Worm (Caenorhabditis elegans) whole organism, L3 larva: Measurements from ENCODE around the gene ZK792.12.

Experiments used
- R02D3.7 ChIP-seq: fragments of 150-350 bp; optimal IDR thresholded peaks from 2 replicates; lab custom pipeline; 2014; ENCODE audit warnings: missing biosample characterization, missing genetic modification characterization
- aly-2 ChIP-seq: fragments of 150-350 bp; optimal IDR thresholded peaks from 2 replicates; lab custom pipeline; 2014; ENCODE audit warnings: missing biosample characterization, missing genetic modification characterization
- ama-1 ChIP-seq: fragments of 150-350 bp; optimal IDR thresholded peaks from 2 replicates; lab custom pipeline; 2018
- ceh-16 ChIP-seq: sonication (generic microtip); optimal IDR thresholded peaks from 2 replicates; lab custom pipeline; 2017; ENCODE audit warnings: missing biosample characterization, missing genetic modification characterization
- ceh-28 ChIP-seq: fragments of 150-350 bp; optimal IDR thresholded peaks from 2 replicates; lab custom pipeline; 2014; ENCODE audit warnings: missing biosample characterization, missing genetic modification reagents, missing genetic modification characterization
- ceh-82 ChIP-seq: fragments of 150-350 bp; optimal IDR thresholded peaks from 2 replicates; lab custom pipeline; 2014; ENCODE audit warnings: missing biosample characterization, missing genetic modification characterization
- daf-12 ChIP-seq: fragments of 150-350 bp; optimal IDR thresholded peaks from 2 replicates; lab custom pipeline; 2014; ENCODE audit warnings: missing biosample characterization, missing genetic modification reagents, missing genetic modification characterization
- egl-27 ChIP-seq: sonication (generic microtip); optimal IDR thresholded peaks from 4 replicates; lab custom pipeline; 2017; ENCODE audit warnings: missing biosample characterization, missing genetic modification reagents, missing genetic modification characterization
- elt-2 ChIP-seq: sonication (generic microtip); optimal IDR thresholded peaks from 2 replicates; lab custom pipeline; 2016; ENCODE audit warnings: missing genetic modification reagents, mild to moderate bottlenecking, missing genetic modification characterization, missing compliant biosample characterization
- eor-1 ChIP-seq, 2 experiments: fragments of 150-350 bp; optimal IDR thresholded peaks; 2 replicates each; lab custom pipeline; 2014 to 2018; ENCODE audit warnings: missing biosample characterization in 2 of 2, missing genetic modification characterization in 2 of 2
- fkh-10 ChIP-seq: sonication (generic microtip); optimal IDR thresholded peaks from 2 replicates; lab custom pipeline; 2017; ENCODE audit warnings: missing biosample characterization, missing genetic modification reagents, missing genetic modification characterization
- fkh-2 ChIP-seq: fragments of 150-350 bp; optimal IDR thresholded peaks from 2 replicates; lab custom pipeline; 2014; ENCODE audit warnings: missing biosample characterization, missing genetic modification reagents, missing genetic modification characterization
- fos-1 ChIP-seq: fragments of 150-350 bp; optimal IDR thresholded peaks from 2 replicates; lab custom pipeline; 2014; ENCODE audit warnings: missing biosample characterization, missing genetic modification characterization
- hmg-11 ChIP-seq: sonication (generic microtip); optimal IDR thresholded peaks from 2 replicates; lab custom pipeline; 2016; ENCODE audit warnings: missing genetic modification characterization, missing compliant biosample characterization
- jun-1 ChIP-seq: fragments of 150-350 bp; optimal IDR thresholded peaks from 2 replicates; lab custom pipeline; 2014; ENCODE audit warnings: missing biosample characterization, missing genetic modification reagents, missing genetic modification characterization
- lin-15B ChIP-seq: fragments of 150-350 bp; optimal IDR thresholded peaks from 2 replicates; lab custom pipeline; 2014; ENCODE audit warnings: missing biosample characterization, missing genetic modification characterization
- lin-39 ChIP-seq: fragments of 150-350 bp; optimal IDR thresholded peaks from 2 replicates; lab custom pipeline; 2018; ENCODE audit warnings: missing biosample characterization, missing genetic modification reagents, missing genetic modification characterization
- lsy-12 ChIP-seq: sonication (generic microtip); optimal IDR thresholded peaks from 2 replicates; lab custom pipeline; 2016; ENCODE audit warnings: mild to moderate bottlenecking, missing genetic modification characterization, missing compliant biosample characterization
- mdl-1 ChIP-seq: fragments of 150-350 bp; optimal IDR thresholded peaks from 2 replicates; lab custom pipeline; 2014; ENCODE audit warnings: missing biosample characterization, missing genetic modification characterization
- mml-1 ChIP-seq: fragments of 150-350 bp; sonication (generic microtip); optimal IDR thresholded peaks from 3 replicates; lab custom pipeline; 2014; ENCODE audit warnings: missing biosample characterization, missing genetic modification characterization
- nfya-1 ChIP-seq: sonication (generic microtip); optimal IDR thresholded peaks from 2 replicates; lab custom pipeline; 2017; ENCODE audit warnings: missing genetic modification characterization, mild to moderate bottlenecking, missing compliant biosample characterization, antibody characterized with exemption, moderate library complexity; ENCODE audit not compliant: insufficient read depth
- nhr-12 ChIP-seq: fragments of 150-350 bp; optimal IDR thresholded peaks from 2 replicates; lab custom pipeline; 2014; ENCODE audit warnings: missing biosample characterization, missing genetic modification characterization
- nhr-23 ChIP-seq: fragments of 150-350 bp; optimal IDR thresholded peaks from 2 replicates; lab custom pipeline; 2014; ENCODE audit warnings: missing biosample characterization, missing genetic modification reagents, missing genetic modification characterization
- nhr-237 ChIP-seq: fragments of 150-350 bp; optimal IDR thresholded peaks from 2 replicates; lab custom pipeline; 2014; ENCODE audit warnings: missing biosample characterization, missing genetic modification characterization
- nhr-25 ChIP-seq: sonication (generic microtip); optimal IDR thresholded peaks from 2 replicates; lab custom pipeline; 2017; ENCODE audit warnings: missing biosample characterization, missing genetic modification characterization
- nhr-28 ChIP-seq: fragments of 150-350 bp; optimal IDR thresholded peaks from 2 replicates; lab custom pipeline; 2014; ENCODE audit warnings: missing biosample characterization, missing genetic modification characterization
- nhr-43 ChIP-seq: sonication (generic microtip); optimal IDR thresholded peaks from 2 replicates; lab custom pipeline; 2016; ENCODE audit warnings: mild to moderate bottlenecking, missing genetic modification characterization, missing compliant biosample characterization; ENCODE audit not compliant: poor library complexity, severe bottlenecking
- nhr-76 ChIP-seq: fragments of 150-350 bp; sonication (generic microtip); optimal IDR thresholded peaks from 5 replicates; lab custom pipeline; 2014; ENCODE audit warnings: missing biosample characterization, missing genetic modification characterization
- pha-4 ChIP-seq: fragments of 150-350 bp; optimal IDR thresholded peaks from 2 replicates; lab custom pipeline; 2014; ENCODE audit warnings: missing biosample characterization, missing genetic modification reagents, missing genetic modification characterization
- pqm-1 ChIP-seq: fragments of 150-350 bp; optimal IDR thresholded peaks from 2 replicates; lab custom pipeline; 2017; ENCODE audit warnings: missing biosample characterization, missing genetic modification characterization, inconsistent platforms
- sea-2 ChIP-seq: fragments of 150-350 bp; sonication (generic microtip); optimal IDR thresholded peaks from 4 replicates; lab custom pipeline; 2014; ENCODE audit warnings: missing biosample characterization, missing genetic modification reagents, missing genetic modification characterization
- snpc-4 ChIP-seq: fragments of 150-350 bp; optimal IDR thresholded peaks from 2 replicates; lab custom pipeline; 2014; ENCODE audit warnings: missing biosample characterization, missing genetic modification characterization
- tbx-2 ChIP-seq: sonication (generic microtip); optimal IDR thresholded peaks from 2 replicates; lab custom pipeline; 2016; ENCODE audit warnings: mild to moderate bottlenecking, missing genetic modification characterization, missing compliant biosample characterization
- unc-39 ChIP-seq: sonication (generic microtip); optimal IDR thresholded peaks from 4 replicates; lab custom pipeline; 2017; ENCODE audit warnings: missing biosample characterization, missing genetic modification characterization
- unc-62 ChIP-seq: fragments of 150-350 bp; sonication (generic microtip); optimal IDR thresholded peaks from 4 replicates; lab custom pipeline; 2014; ENCODE audit warnings: missing biosample characterization, missing genetic modification reagents, missing genetic modification characterization
- ztf-4 ChIP-seq: fragments of 150-350 bp; optimal IDR thresholded peaks from 2 replicates; lab custom pipeline; 2014; ENCODE audit warnings: missing biosample characterization, missing genetic modification characterization

ZK792.12 gene

ce11 chrIV:11673543-11673942 is 20.1 kb upstream of the ZK792.12 start, which contains the start of gene inx-8:
Gene inx-8, plus strand, starts transcription at chrIV:11673843.
- TF ChIP-seq tbx-2 (tag; lab: Kevin White, UChicago) (no peak), nhr-43 (no peak), ama-1 (lab: Kevin White, UChicago) (no peak), pqm-1 (tag; lab: Kevin White, UChicago) (no peak), daf-12 (tag; lab: Kevin White, UChicago) (no peak), eor-1 (tag; optimal IDR thresholded peaks at IDR 0.05; lab: Kevin White, UChicago) (no peak), nhr-28 (tag; lab: Kevin White, UChicago) (no peak), lsy-12 (tag; lab: Kevin White, UChicago) (no peak)

- TF ChIP-seq nfya-1 (tag; lab: Kevin White, UChicago) (no peak), R02D3.7 (tag; lab: Kevin White, UChicago) (no peak), nhr-43 (no peak), tbx-2 (tag; lab: Kevin White, UChicago) (no peak), egl-27 (tag; lab: Kevin White, UChicago) (no peak), unc-62 (GFP tag; lab: Kevin White, UChicago) (no peak), fkh-2 (tag; lab: Kevin White, UChicago) (no peak), daf-12 (tag; lab: Kevin White, UChicago) (no peak), mdl-1 (tag; lab: Kevin White, UChicago) (no peak), jun-1 (tag; lab: Kevin White, UChicago) (no peak), lsy-12 (tag; lab: Kevin White, UChicago) (no peak), nhr-237 (tag; lab: Kevin White, UChicago) (no peak), lin-39 (tag; lab: Kevin White, UChicago) (no peak), snpc-4 (tag; lab: Kevin White, UChicago) (no peak), nhr-12 (no peak), nhr-28 (tag; lab: Kevin White, UChicago) (no peak), ama-1 (lab: Kevin White, UChicago) (no peak), ceh-16 (no peak), nhr-23 (tag; lab: Kevin White, UChicago) (no peak)
Measured at ce11 chrIV:11676054-11676453, 17.5 kb upstream of the ZK792.12 start, which contains the start of gene inx-9. Gene inx-9, plus strand, starts transcription at chrIV:11676354.

- TF ChIP-seq ceh-28 (no peak), nhr-23 (tag; lab: Kevin White, UChicago) (no peak), lin-39 (tag; lab: Kevin White, UChicago) (no peak), nfya-1 (tag; lab: Kevin White, UChicago) (no peak), elt-2 (tag; lab: Kevin White, UChicago) (no peak), aly-2 (no peak), jun-1 (tag; lab: Kevin White, UChicago) (no peak), ama-1 (lab: Kevin White, UChicago) (no peak), nhr-76 (no peak), unc-39 (no peak), ztf-4 (no peak), hmg-11 (tag; lab: Kevin White, UChicago) (no peak), fos-1 (no peak)
- TF ChIP-seq, all 47 proteins: peak for 0
Measured at ce11 chrIV:11681905-11682304, 11.7 kb upstream of the ZK792.12 start, which contains the start of gene ZK792.4. Gene ZK792.4, minus strand, starts transcription at chrIV:11682005.

- no peak for TF ChIP-seq nhr-23 (tag; lab: Kevin White, UChicago)
- no peak for TF ChIP-seq nhr-25 (tag; lab: Kevin White, UChicago)
- TF ChIP-seq nhr-237 (tag; lab: Kevin White, UChicago): no peak
- TF ChIP-seq lin-39 (tag; lab: Kevin White, UChicago): no peak
- no peak for TF ChIP-seq aly-2
- TF ChIP-seq pha-4 (tag; lab: Kevin White, UChicago): no peak
- no peak for TF ChIP-seq ztf-4
- TF ChIP-seq jun-1 (tag; lab: Kevin White, UChicago): no peak
- TF ChIP-seq pqm-1 (tag; lab: Kevin White, UChicago): no peak
- no peak for TF ChIP-seq fkh-10 (GFP tag; lab: Kevin White, UChicago)
- no peak for TF ChIP-seq mml-1 (tag; lab: Kevin White, UChicago)
- TF ChIP-seq egl-27 (tag; lab: Kevin White, UChicago): no peak
- no peak for TF ChIP-seq lin-15B (tag; lab: Kevin White, UChicago)
- TF ChIP-seq ceh-16: no peak
- no peak for TF ChIP-seq nhr-76
- TF ChIP-seq ceh-28: no peak
- no peak for TF ChIP-seq eor-1 (tag; optimal IDR thresholded peaks at IDR 0.05; lab: Kevin White, UChicago)
- no peak for TF ChIP-seq ceh-82 (tag; lab: Kevin White, UChicago)
- no peak for TF ChIP-seq ama-1 (lab: Kevin White, UChicago)
- TF ChIP-seq sea-2 (GFP tag; lab: Kevin White, UChicago): no peak
Measured at ce11 chrIV:11688018-11688417, 5.6 kb upstream of the ZK792.12 start, which contains the start of gene ZK792.5. Gene ZK792.5, minus strand, starts transcription at chrIV:11688118.
